Worm (Caenorhabditis elegans): Measurements from ENCODE around the gene srv-15.

The srv-15 gene

ce11 chrIV:15930281-15930680 lies 23.9 kb downstream of the srv-15 start, which contains the start of gene Y105C5B.9:
TSS of gene Y105C5B.9 (plus strand) at chrIV:15930581.
- no peak for TF ChIP-seq ham-2 (GFP tag; optimal IDR thresholded peaks at IDR 0.05)
- no peak for TF ChIP-seq lin-32 (GFP tag; optimal IDR thresholded peaks at IDR 0.05)
- TF ChIP-seq M03D4.4 (tag; optimal IDR thresholded peaks at IDR 0.05), result no peak
- TF ChIP-seq nhr-28 (tag; optimal IDR thresholded peaks at IDR 0.05), result no peak
- TF ChIP-seq ztf-11 (tag; optimal IDR thresholded peaks at IDR 0.05), result no peak
- no peak for TF ChIP-seq mep-1 (tag; optimal IDR thresholded peaks at IDR 0.05)
- no peak for TF ChIP-seq drap-1 (GFP tag; optimal IDR thresholded peaks at IDR 0.05)

ce11 chrIV:15930694-15931093 lies 24.3 kb downstream of the srv-15 start:
- TF ChIP-seq sptf-1 (tag; optimal IDR thresholded peaks at IDR 0.05) (no peak), nhr-76 (tag; optimal IDR thresholded peaks at IDR 0.05) (no peak), lin-13 (tag; optimal IDR thresholded peaks at IDR 0.05) (no peak), nhr-12 (tag; optimal IDR thresholded peaks at IDR 0.05) (no peak), lin-32 (GFP tag; optimal IDR thresholded peaks at IDR 0.05) (no peak), ham-2 (GFP tag; optimal IDR thresholded peaks at IDR 0.05) (no peak)

ce11 chrIV:15931176-15931575 lies 24.8 kb downstream of the srv-15 start:
- TF ChIP-seq sptf-1 (tag; optimal IDR thresholded peaks at IDR 0.05), result peak; percentile 57
- no peak for TF ChIP-seq unc-39 (tag; optimal IDR thresholded peaks at IDR 0.05)

- peak; percentile 4 for TF ChIP-seq lin-32 (GFP tag; optimal IDR thresholded peaks at IDR 0.05)
- TF ChIP-seq drap-1 (GFP tag; optimal IDR thresholded peaks at IDR 0.05), result peak; percentile 48
- no peak for TF ChIP-seq lsy-2 (tag; optimal IDR thresholded peaks at IDR 0.05)
- peak; percentile 35 for TF ChIP-seq M03D4.4 (tag; optimal IDR thresholded peaks at IDR 0.05)
- TF ChIP-seq sptf-1 (tag; optimal IDR thresholded peaks at IDR 0.05), result peak; percentile 22
Observed at ce11 chrIV:15931833-15932232, 25.5 kb downstream of the srv-15 start.

ce11 chrIV:15933814-15934213 lies 27.4 kb downstream of the srv-15 start, which contains the start of gene srv-16:
TSS of gene srv-16 (minus strand) at chrIV:15933914.
- TF ChIP-seq cnd-1 (tag; optimal IDR thresholded peaks at IDR 0.05) (no peak), nhr-76 (tag; optimal IDR thresholded peaks at IDR 0.05) (no peak), sptf-1 (tag; optimal IDR thresholded peaks at IDR 0.05) (no peak), unc-120 (tag; optimal IDR thresholded peaks at IDR 0.05; ENCODE audit: poor library complexity, severe bottlenecking) (no peak)

ce11 chrIV:15937088-15937487 lies 30.7 kb downstream of the srv-15 start:
- no peak for TF ChIP-seq unc-120 (tag; optimal IDR thresholded peaks at IDR 0.05; ENCODE audit: poor library complexity, severe bottlenecking)
- TF ChIP-seq hlh-1 (tag; optimal IDR thresholded peaks at IDR 0.05), result no peak
- TF ChIP-seq nhr-28 (tag; optimal IDR thresholded peaks at IDR 0.05), result no peak
- TF ChIP-seq nhr-12 (tag; optimal IDR thresholded peaks at IDR 0.05), result no peak
- TF ChIP-seq unc-62 (GFP tag; optimal IDR thresholded peaks at IDR 0.05), result no peak
- no peak for TF ChIP-seq ceh-43 (GFP tag; optimal IDR thresholded peaks at IDR 0.05)
- no peak for TF ChIP-seq elt-1 (tag; optimal IDR thresholded peaks at IDR 0.05; ENCODE audit: borderline replicate concordance, insufficient read depth)
- no peak for TF ChIP-seq sem-2 (GFP tag; optimal IDR thresholded peaks at IDR 0.05)
- TF ChIP-seq M03D4.4 (tag; optimal IDR thresholded peaks at IDR 0.05), result no peak
- TF ChIP-seq blmp-1 (tag; optimal IDR thresholded peaks at IDR 0.05), result no peak
- TF ChIP-seq lsy-2 (tag; optimal IDR thresholded peaks at IDR 0.05), result no peak
- no peak for TF ChIP-seq drap-1 (GFP tag; optimal IDR thresholded peaks at IDR 0.05)
- no peak for TF ChIP-seq ceh-83 (GFP tag; optimal IDR thresholded peaks at IDR 0.05)
- no peak for TF ChIP-seq nhr-76 (tag; optimal IDR thresholded peaks at IDR 0.05)
- no peak for TF ChIP-seq mep-1 (tag; optimal IDR thresholded peaks at IDR 0.05)
- TF ChIP-seq flh-1 (GFP tag; optimal IDR thresholded peaks at IDR 0.05), result no peak
- TF ChIP-seq tbx-8 (GFP tag; optimal IDR thresholded peaks at IDR 0.05), result no peak
- no peak for TF ChIP-seq lin-32 (GFP tag; optimal IDR thresholded peaks at IDR 0.05)
- no peak for TF ChIP-seq pha-4 (tag; optimal IDR thresholded peaks at IDR 0.05)
- no peak for TF ChIP-seq ces-1 (GFP tag; optimal IDR thresholded peaks at IDR 0.05)

ce11 chrIV:15938471-15938870 lies 32.1 kb downstream of the srv-15 start:
- TF ChIP-seq ceh-83 (GFP tag; optimal IDR thresholded peaks at IDR 0.05) (peak; percentile 10), drap-1 (GFP tag; optimal IDR thresholded peaks at IDR 0.05) (no peak)

All from whole organism, mixed stage, embryonic.